Fruit fly (Drosophila melanogaster) whole organism, embryonic: ENCODE data around the gene Irk1.
A peak's percentile ranks its signal among the peaks of the same experiment; 100 is the strongest.

ENCODE experiments used
- Adf1 ChIP-seq: fragments of 200-800 bp; sonication (Bioruptor generic); IDR thresholded peaks from 2 replicates; pipeline ENCODE4 v1.3.6; 2022; ENCODE audit warnings: missing biosample characterization, missing genetic modification characterization
- Bgb ChIP-seq: fragments of 200-800 bp; sonication (Bioruptor generic); IDR thresholded peaks from 2 replicates; pipeline ENCODE4 v1.3.6; 2022; ENCODE audit warnings: missing biosample characterization, missing genetic modification characterization; ENCODE audit not compliant: partially characterized antibody
- Blimp-1 ChIP-seq: fragments of 200-800 bp; sonication (Bioruptor generic); optimal IDR thresholded peaks from 3 replicates; lab custom pipeline; 2018; ENCODE audit warnings: missing biosample characterization, missing genetic modification characterization, mild to moderate bottlenecking, moderate library complexity, missing genetic modification reagents
- CG10147 ChIP-seq: fragments of 200-800 bp; sonication (Bioruptor generic); optimal IDR thresholded peaks from 2 replicates; lab custom pipeline; 2019; ENCODE audit warnings: missing biosample characterization, mild to moderate bottlenecking, missing genetic modification characterization, moderate library complexity
- CG12299 ChIP-seq: fragments of 200-800 bp; sonication (Bioruptor generic); optimal IDR thresholded peaks from 2 replicates; lab custom pipeline; 2018; ENCODE audit warnings: missing biosample characterization, mild to moderate bottlenecking, missing genetic modification characterization
- CG12391 ChIP-seq: fragments of 200-800 bp; sonication (Bioruptor generic); optimal IDR thresholded peaks from 3 replicates; lab custom pipeline; 2018; ENCODE audit warnings: missing biosample characterization, mild to moderate bottlenecking, missing genetic modification characterization, moderate library complexity
- CG14014 ChIP-seq: fragments of 200-800 bp; sonication (Bioruptor generic); IDR thresholded peaks from 2 replicates; pipeline ENCODE4 v1.3.6; 2022; ENCODE audit warnings: missing biosample characterization, missing genetic modification characterization
- CG14860 ChIP-seq: fragments of 200-800 bp; sonication (Bioruptor generic); IDR thresholded peaks from 3 replicates; pipeline ENCODE4 v1.3.6; 2022; ENCODE audit warnings: missing biosample characterization, missing genetic modification characterization; ENCODE audit not compliant: partially characterized antibody
- CG15269 ChIP-seq: fragments of 200-800 bp; sonication (Bioruptor generic); optimal IDR thresholded peaks from 2 replicates; lab custom pipeline; 2018; ENCODE audit warnings: missing biosample characterization, mild to moderate bottlenecking, missing genetic modification characterization, moderate library complexity
- CG15696 ChIP-seq: fragments of 200-800 bp; sonication (Bioruptor generic); optimal IDR thresholded peaks from 2 replicates; lab custom pipeline; 2019; ENCODE audit warnings: missing biosample characterization, mild to moderate bottlenecking, missing genetic modification characterization, moderate library complexity
- CG1832 ChIP-seq: fragments of 200-800 bp; sonication (Bioruptor generic); optimal IDR thresholded peaks from 2 replicates; lab custom pipeline; 2017; ENCODE audit warnings: missing biosample characterization, mild to moderate bottlenecking, missing genetic modification characterization, inconsistent platforms
- CG18619 ChIP-seq: fragments of 200-800 bp; sonication (Bioruptor generic); optimal IDR thresholded peaks from 3 replicates; lab custom pipeline; 2017; ENCODE audit warnings: missing biosample characterization, mild to moderate bottlenecking, missing genetic modification characterization
- CG2120 ChIP-seq: fragments of 200-800 bp; sonication (Bioruptor generic); optimal IDR thresholded peaks from 3 replicates; lab custom pipeline; 2016; ENCODE audit warnings: missing biosample characterization, missing genetic modification characterization
- CG6791 ChIP-seq: fragments of 200-800 bp; sonication (Bioruptor generic); IDR thresholded peaks from 3 replicates; pipeline ENCODE4 v1.3.6; 2022; ENCODE audit warnings: missing biosample characterization, missing genetic modification characterization; ENCODE audit not compliant: partially characterized antibody
- CG8290 ChIP-seq, 3 experiments: fragments of 200-800 bp; sonication (Bioruptor generic); optimal IDR thresholded peaks; 2 replicates each; lab custom pipeline; 2016 to 2019; ENCODE audit warnings: missing biosample characterization in 3 of 3, missing genetic modification characterization in 3 of 3, mild to moderate bottlenecking in 2 of 3, moderate library complexity in 1 of 3
- CG8478 ChIP-seq: fragments of >200 bp; optimal IDR thresholded peaks from 2 replicates; lab custom pipeline; 2018
- CrebB ChIP-seq: fragments of 200-800 bp; sonication (Bioruptor generic); optimal IDR thresholded peaks from 3 replicates; lab custom pipeline; 2018; ENCODE audit warnings: missing biosample characterization, mild to moderate bottlenecking, missing genetic modification characterization
- D19B ChIP-seq: fragments of 200-800 bp; sonication (Bioruptor generic); optimal IDR thresholded peaks from 2 replicates; lab custom pipeline; 2017; ENCODE audit warnings: missing biosample characterization, mild to moderate bottlenecking, missing genetic modification characterization
- Dad ChIP-seq: fragments of 200-800 bp; sonication (Bioruptor generic); optimal IDR thresholded peaks from 3 replicates; lab custom pipeline; 2016; ENCODE audit warnings: missing biosample characterization, missing genetic modification characterization
- Eip74EF ChIP-seq, 2 experiments: fragments of 200-800 bp in 1 of 2; fragments of >200 bp in 1 of 2; sonication (Bioruptor generic) in 1 of 2; optimal IDR thresholded peaks; 2 replicates each; lab custom pipeline; 2017 to 2019; ENCODE audit warnings: missing biosample characterization in 2 of 2, missing genetic modification characterization in 2 of 2, mild to moderate bottlenecking in 1 of 2, moderate library complexity in 1 of 2
- Ets65A ChIP-seq: fragments of 200-800 bp; sonication (Bioruptor generic); peaks from one replicate; lab custom pipeline; 2016; ENCODE audit warnings: missing biosample characterization, missing genetic modification characterization
- HLHmδ ChIP-seq: fragments of 200-800 bp; sonication (Bioruptor generic); optimal IDR thresholded peaks from 2 replicates; lab custom pipeline; 2018; ENCODE audit warnings: missing biosample characterization, mild to moderate bottlenecking, missing genetic modification characterization, moderate library complexity
- Hey ChIP-seq: fragments of 200-800 bp; sonication (Bioruptor generic); optimal IDR thresholded peaks from 3 replicates; lab custom pipeline; 2018; ENCODE audit warnings: missing biosample characterization, mild to moderate bottlenecking, missing genetic modification characterization
- MBD-R2 ChIP-seq: fragments of 200-800 bp; sonication (Bioruptor generic); IDR thresholded peaks from 2 replicates; pipeline ENCODE4 v1.3.6; 2022; ENCODE audit warnings: missing biosample characterization, missing genetic modification characterization
- Med ChIP-seq: fragments of 200-800 bp; sonication (Bioruptor generic); peaks from one replicate; lab custom pipeline; 2016; ENCODE audit warnings: missing biosample characterization, missing genetic modification characterization, mild to moderate bottlenecking, inconsistent platforms, moderate library complexity
- Stat92E ChIP-seq, 3 experiments: fragments of >200 bp in 2 of 3; fragments of 200-800 bp in 1 of 3; sonication (Bioruptor generic) in 1 of 3; optimal IDR thresholded peaks; 2 replicates each; lab custom pipeline; 2017 to 2019; ENCODE audit warnings: missing biosample characterization in 3 of 3, missing genetic modification characterization in 3 of 3, mild to moderate bottlenecking in 1 of 3, moderate library complexity in 1 of 3
- Xrp1 ChIP-seq: fragments of 200-800 bp; sonication (Bioruptor generic); IDR thresholded peaks from 2 replicates; pipeline ENCODE4 v1.3.6; 2022; ENCODE audit warnings: missing biosample characterization, missing genetic modification characterization
- aop ChIP-seq: fragments of 200-800 bp; sonication (Bioruptor generic); IDR thresholded peaks from 2 replicates; pipeline ENCODE4 v1.3.6; 2022; ENCODE audit warnings: missing biosample characterization, missing genetic modification characterization
- chinmo ChIP-seq: fragments of 200-800 bp; sonication (Bioruptor generic); IDR thresholded peaks from 4 replicates; pipeline ENCODE4 v1.3.6; 2022; ENCODE audit warnings: missing biosample characterization, missing genetic modification characterization; ENCODE audit not compliant: partially characterized antibody
- dysf ChIP-seq: fragments of 200-800 bp; sonication (Bioruptor generic); IDR thresholded peaks from 3 replicates; pipeline ENCODE4 v1.3.6; 2022; ENCODE audit warnings: missing biosample characterization, missing genetic modification characterization
- gem ChIP-seq: fragments of 200-800 bp; sonication (Bioruptor generic); optimal IDR thresholded peaks from 2 replicates; lab custom pipeline; 2019; ENCODE audit warnings: missing biosample characterization, mild to moderate bottlenecking, missing genetic modification characterization, moderate library complexity
- gsb-n ChIP-seq: fragments of 200-800 bp; sonication (Bioruptor generic); optimal IDR thresholded peaks from 3 replicates; lab custom pipeline; 2018; ENCODE audit warnings: missing biosample characterization, mild to moderate bottlenecking, missing genetic modification characterization
- kay ChIP-seq: fragments of 200-800 bp; sonication (Bioruptor generic); optimal IDR thresholded peaks from 2 replicates; lab custom pipeline; 2016; ENCODE audit warnings: missing biosample characterization, missing genetic modification characterization
- lola ChIP-seq, 3 experiments: fragments of >200 bp in 2 of 3; fragments of 200-800 bp in 1 of 3; sonication (Bioruptor generic) in 1 of 3; optimal IDR thresholded peaks; 2 replicates each; lab custom pipeline; 2017 to 2019; ENCODE audit warnings: missing biosample characterization in 3 of 3, missing genetic modification characterization in 3 of 3, mild to moderate bottlenecking in 1 of 3, moderate library complexity in 1 of 3
- luna ChIP-seq: fragments of 200-800 bp; sonication (Bioruptor generic); optimal IDR thresholded peaks from 2 replicates; lab custom pipeline; 2016; ENCODE audit warnings: missing biosample characterization, missing genetic modification characterization
- nerfin-1 ChIP-seq: fragments of 200-800 bp; sonication (Bioruptor generic); optimal IDR thresholded peaks from 3 replicates; lab custom pipeline; 2019; ENCODE audit warnings: missing biosample characterization, mild to moderate bottlenecking, missing genetic modification characterization, moderate library complexity
- org-1 ChIP-seq: fragments of 200-800 bp; sonication (Bioruptor generic); optimal IDR thresholded peaks from 2 replicates; lab custom pipeline; 2017; ENCODE audit warnings: missing biosample characterization, missing genetic modification characterization
- row ChIP-seq: fragments of 200-800 bp; sonication (Bioruptor generic); IDR thresholded peaks from 3 replicates; pipeline ENCODE4 v1.3.6; 2022; ENCODE audit warnings: missing biosample characterization, missing genetic modification characterization
- sens ChIP-seq: fragments of 200-800 bp; sonication (Bioruptor generic); peaks from one replicate; lab custom pipeline; 2016; ENCODE audit warnings: missing biosample characterization, missing genetic modification characterization
- so ChIP-seq: fragments of 200-800 bp; sonication (Bioruptor generic); IDR thresholded peaks from 3 replicates; pipeline ENCODE4 v1.3.6; 2022; ENCODE audit warnings: missing biosample characterization, missing genetic modification characterization
- sr ChIP-seq: fragments of 200-800 bp; sonication (Bioruptor generic); IDR thresholded peaks from 3 replicates; pipeline ENCODE4 v1.3.6; 2022; ENCODE audit warnings: missing biosample characterization, missing genetic modification characterization
- ssp ChIP-seq: fragments of 200-800 bp; sonication (Bioruptor generic); IDR thresholded peaks from 2 replicates; pipeline ENCODE4 v1.3.6; 2022; ENCODE audit warnings: missing biosample characterization, missing genetic modification characterization
- sug ChIP-seq: fragments of 200-800 bp; optimal IDR thresholded peaks from 2 replicates; lab custom pipeline; 2019; ENCODE audit warnings: missing biosample characterization, mild to moderate bottlenecking, missing genetic modification characterization, moderate library complexity
- tap ChIP-seq: fragments of 200-800 bp; optimal IDR thresholded peaks from 3 replicates; lab custom pipeline; 2019; ENCODE audit warnings: missing biosample characterization, mild to moderate bottlenecking, missing genetic modification characterization, moderate library complexity

Gene Irk1

DNA sequence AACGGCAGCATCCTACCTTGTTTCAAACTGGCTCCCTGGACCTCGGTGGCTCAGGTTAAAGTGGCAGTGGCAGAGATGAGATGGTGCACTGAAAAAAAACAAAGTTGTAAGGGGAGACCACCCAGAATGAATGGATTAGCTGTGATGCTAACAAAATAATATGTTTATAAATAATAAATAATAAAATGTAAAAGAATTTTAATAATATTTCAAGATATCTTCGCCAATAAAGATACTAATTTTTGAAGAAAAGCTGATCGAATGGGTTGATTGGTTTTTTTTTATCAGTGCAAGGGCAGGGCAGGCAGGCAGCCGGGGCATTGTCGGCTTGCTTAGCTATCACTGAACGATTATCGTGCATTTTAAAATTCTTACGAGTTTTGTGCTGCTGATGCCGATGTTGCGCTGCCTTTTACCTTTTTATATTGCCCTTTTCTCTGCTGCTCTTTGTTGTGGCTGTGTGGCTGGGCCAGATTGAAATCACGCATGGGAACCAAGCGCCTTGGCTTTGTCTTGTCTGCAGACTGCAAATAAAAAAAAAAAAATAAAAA, 19.0 kb upstream of the Irk1 start (continued):
- no peak for TF ChIP-seq ssp (GFP tag; lab: Robert Waterston, UW)
- TF ChIP-seq CG15269 (tag; lab: Kevin White, UChicago) = no peak
- peak; percentile 63 for TF ChIP-seq CG12391 (tag; lab: Kevin White, UChicago)
- 0 out of 3 replicates have a peak, but pooled peaks have one; percentile 20 for TF ChIP-seq so

dm6 chr3R:23156347-23156864, 11.7 kb upstream of the Irk1 start:
- TF ChIP-seq CG15696 (tag; lab: Kevin White, UChicago) (no peak), luna (GFP tag; lab: Kevin White, UChicago) (no peak), Ets65A (GFP tag; lab: Kevin White, UChicago) (peak; percentile 48), gem (tag; lab: Kevin White, UChicago) (peak; percentile 3), aop (GFP tag; lab: Robert Waterston, UW) (no peak), Med (GFP tag; lab: Kevin White, UChicago) (peak; percentile 58), Dad (no peak), Eip74EF (GFP tag; optimal IDR thresholded peaks at IDR 0.05; lab: Kevin White, UChicago) (no peak), dysf (GFP tag; lab: Robert Waterston, UW) (0 out of 3 replicates have a peak, but pooled peaks have one; percentile 18), D19B (GFP tag; lab: Kevin White, UChicago) (peak; percentile 90), sens (GFP tag; lab: Kevin White, UChicago) (peak; percentile 58), row (GFP tag; lab: Robert Waterston, UW) (peak; percentile 43; the same call in 1 of the 3 replicates), Adf1 (GFP tag; lab: Robert Waterston, UW) (no peak), CG2120 (GFP tag; lab: Kevin White, UChicago) (peak; percentile 50)

DNA sequence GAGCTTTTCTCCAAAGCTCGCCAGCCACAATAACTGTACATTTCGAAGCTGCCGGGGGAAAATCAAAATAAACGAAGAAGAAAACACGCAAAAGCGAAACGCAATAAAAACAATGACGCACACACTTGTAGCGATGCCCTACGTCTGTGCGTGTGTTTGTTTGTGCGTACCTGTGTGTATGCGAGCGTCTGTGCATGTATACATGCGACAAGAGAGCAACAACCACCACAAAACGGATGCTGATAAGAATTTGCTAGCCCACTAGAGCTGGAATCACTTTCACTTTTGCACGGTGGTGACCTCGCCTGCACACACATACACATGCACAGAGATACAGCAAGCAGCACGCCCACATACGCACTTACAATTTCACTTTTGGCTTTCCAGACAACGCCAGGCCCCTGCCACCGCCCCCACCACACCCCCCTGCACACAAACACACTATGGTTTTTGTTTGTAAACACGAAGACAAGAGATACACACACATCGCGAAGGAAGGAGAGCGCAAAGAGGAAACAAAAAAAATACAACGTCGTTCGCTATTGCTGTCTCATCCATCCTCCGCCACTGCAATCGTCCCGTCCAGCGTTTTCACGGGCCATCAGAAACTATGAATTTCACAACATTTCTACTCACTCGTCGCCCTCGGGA, 11.1 kb upstream of the Irk1 start:
- peak; percentile 25 for TF ChIP-seq CG12299
- peak; percentile 0 for TF ChIP-seq gsb-n (tag; lab: Kevin White, UChicago)
- TF ChIP-seq CG6791 (GFP tag; lab: Robert Waterston, UW) = peak; percentile 32; the same call in 1 of the 3 replicates
- 0 out of 2 replicates have a peak, but pooled peaks have one; percentile 12 for TF ChIP-seq MBD-R2 (GFP tag; lab: Robert Waterston, UW)
- TF ChIP-seq CG18619 (GFP tag; lab: Kevin White, UChicago) = peak; percentile 18
- TF ChIP-seq CrebB (tag; lab: Kevin White, UChicago) = peak; percentile 40
- TF ChIP-seq tap (tag; lab: Kevin White, UChicago) = peak; percentile 2
- no peak for TF ChIP-seq dysf (GFP tag; lab: Robert Waterston, UW)
- TF ChIP-seq CG8478 = peak; percentile 79
- peak; percentile 99 for TF ChIP-seq Blimp-1 (GFP tag; lab: Kevin White, UChicago)
- peak; percentile 41; the same call in 1 of the 2 replicates for TF ChIP-seq Xrp1 (GFP tag; lab: Robert Waterston, UW)
- 0 out of 2 replicates have a peak, but pooled peaks have one; percentile 15 for TF ChIP-seq Bgb (GFP tag; lab: Robert Waterston, UW)
- TF ChIP-seq CG1832 (GFP tag; lab: Kevin White, UChicago) = peak; percentile 59
- TF ChIP-seq sr (GFP tag; lab: Robert Waterston, UW) = peak; percentile 81; the same call in 2 of the 3 replicates
- TF ChIP-seq CG10147 = no peak
- TF ChIP-seq CG14860 (GFP tag; lab: Robert Waterston, UW) = no peak
- peak; percentile 54 for TF ChIP-seq Hey (tag; lab: Kevin White, UChicago)
- TF ChIP-seq HLHmδ (GFP tag; lab: Kevin White, UChicago) = peak; percentile 45
- peak; percentile 77 for TF ChIP-seq nerfin-1 (tag; lab: Kevin White, UChicago)
- no peak for TF ChIP-seq org-1
- peak in 1 of 3 experiments; percentile 66 for TF ChIP-seq lola (GFP tag; optimal IDR thresholded peaks at IDR 0.05; lab: Kevin White, UChicago)
- peak; percentile 91 for TF ChIP-seq chinmo
- TF ChIP-seq Stat92E (GFP tag; optimal IDR thresholded peaks at IDR 0.05; lab: Kevin White, UChicago) = no peak
- TF ChIP-seq CG14014 (GFP tag; lab: Robert Waterston, UW) = peak; percentile 7; the same call in 1 of the 2 replicates
- TF ChIP-seq kay (GFP tag; lab: Kevin White, UChicago) = peak; percentile 41
- peak; percentile 71 for TF ChIP-seq sug
- TF ChIP-seq CG8290 (GFP tag; optimal IDR thresholded peaks at IDR 0.05; lab: Kevin White, UChicago) = no peak
- peak; percentile 8 to 24 for TF ChIP-seq CG8290 (tag; optimal IDR thresholded peaks at IDR 0.05; lab: Kevin White, UChicago)
